Worm (Caenorhabditis elegans): ENCODE results near the gene pals-17.
A peak's percentile ranks its signal among the peaks of the same experiment; 100 is the strongest.

pals-17 gene

ce11 chrIII:1419146-1419636, 27.5 kb upstream of the pals-17 start, which contains the start of gene Y82E9BR.3:
Gene Y82E9BR.3, plus strand, starts transcription at chrIII:1419196.
- TF ChIP-seq nhr-12 (tag; optimal IDR thresholded peaks at IDR 0.05) = no peak
- TF ChIP-seq nhr-11 (tag; optimal IDR thresholded peaks at IDR 0.05) = no peak
- no peak for TF ChIP-seq ceh-16 (tag; optimal IDR thresholded peaks at IDR 0.05)
- no peak for TF ChIP-seq aly-2 (tag; optimal IDR thresholded peaks at IDR 0.05)
- no peak for TF ChIP-seq mab-5 (tag; optimal IDR thresholded peaks at IDR 0.05)
- no peak for TF ChIP-seq ztf-1 (GFP tag; conservative IDR thresholded peaks at IDR 0.05)
- TF ChIP-seq gmeb-1 (tag; optimal IDR thresholded peaks at IDR 0.05) = no peak
- TF ChIP-seq lsy-2 (tag; optimal IDR thresholded peaks at IDR 0.05) = no peak
- no peak for TF ChIP-seq ztf-11 (tag; optimal IDR thresholded peaks at IDR 0.05)
- no peak for TF ChIP-seq ceh-82 (tag; optimal IDR thresholded peaks at IDR 0.05)
- TF ChIP-seq unc-39 (tag; optimal IDR thresholded peaks at IDR 0.05) = no peak
- no peak for TF ChIP-seq alr-1 (tag; optimal IDR thresholded peaks at IDR 0.05)

- TF ChIP-seq blmp-1 (tag; optimal IDR thresholded peaks at IDR 0.05; ENCODE audit: insufficient read depth) (peak; percentile 2), nhr-129 (tag; optimal IDR thresholded peaks at IDR 0.05) (peak; percentile 89), Y55F3AM.14 (GFP tag; optimal IDR thresholded peaks at IDR 0.05) (peak; percentile 67), mdl-1 (tag; optimal IDR thresholded peaks at IDR 0.05) (peak; percentile 5 to 75), nhr-10 (tag; optimal IDR thresholded peaks at IDR 0.05) (no peak), sem-4 (tag; optimal IDR thresholded peaks at IDR 0.05) (peak; percentile 47), skn-1 (tag; optimal IDR thresholded peaks at IDR 0.05) (no peak), elt-3 (tag; optimal IDR thresholded peaks at IDR 0.05) (no peak), C34F6.9 (tag; optimal IDR thresholded peaks at IDR 0.05) (peak; percentile 89), lin-13 (GFP tag; optimal IDR thresholded peaks at IDR 0.05) (peak; percentile 96), ceh-82 (tag; optimal IDR thresholded peaks at IDR 0.05) (peak; percentile 21), ZK546.5 (tag; optimal IDR thresholded peaks at IDR 0.05) (peak; percentile 97), elt-1 (tag; optimal IDR thresholded peaks at IDR 0.05) (no peak), unc-62 (GFP tag; optimal IDR thresholded peaks at IDR 0.05) (no peak), crh-2 (tag; optimal IDR thresholded peaks at IDR 0.05) (peak; percentile 88), sma-3 (GFP tag; optimal IDR thresholded peaks at IDR 0.05) (peak; percentile 88), zag-1 (tag; optimal IDR thresholded peaks at IDR 0.05) (peak; percentile 14), nhr-12 (tag; optimal IDR thresholded peaks at IDR 0.05) (no peak), snpc-4 (tag; optimal IDR thresholded peaks at IDR 0.05) (peak; percentile 59), nhr-6 (tag; optimal IDR thresholded peaks at IDR 0.05) (peak; percentile 61), F13H6.1 (tag; optimal IDR thresholded peaks at IDR 0.05) (peak; percentile 86), ztf-1 (GFP tag; conservative IDR thresholded peaks at IDR 0.05) (no peak), ztf-11 (tag; optimal IDR thresholded peaks at IDR 0.05) (no peak), dmd-4 (tag; optimal IDR thresholded peaks at IDR 0.05) (no peak), nhr-25 (tag; optimal IDR thresholded peaks at IDR 0.05) (peak; percentile 84), sma-9 (GFP tag; optimal IDR thresholded peaks at IDR 0.05) (peak; percentile 88), sma-9 (tag; optimal IDR thresholded peaks at IDR 0.05) (no peak), peb-1 (tag; optimal IDR thresholded peaks at IDR 0.05) (no peak), nhr-77 (tag; optimal IDR thresholded peaks at IDR 0.05) (no peak), nhr-23 (tag; optimal IDR thresholded peaks at IDR 0.05) (no peak), aly-2 (tag; optimal IDR thresholded peaks at IDR 0.05) (no peak), ztf-4 (tag; optimal IDR thresholded peaks at IDR 0.05) (peak; percentile 63), lsy-2 (tag; optimal IDR thresholded peaks at IDR 0.05) (peak; percentile 98 to 99), nhr-11 (tag; optimal IDR thresholded peaks at IDR 0.05) (no peak), ceh-16 (tag; optimal IDR thresholded peaks at IDR 0.05) (peak; percentile 79), mbf-1 (tag; optimal IDR thresholded peaks at IDR 0.05) (no peak), mab-5 (tag; optimal IDR thresholded peaks at IDR 0.05) (peak; percentile 40), alr-1 (tag; optimal IDR thresholded peaks at IDR 0.05) (no peak), nhr-21 (tag; optimal IDR thresholded peaks at IDR 0.05) (peak; percentile 77), gmeb-1 (tag; optimal IDR thresholded peaks at IDR 0.05) (peak; percentile 63), nhr-237 (tag; optimal IDR thresholded peaks at IDR 0.05) (peak; percentile 37), unc-39 (tag; optimal IDR thresholded peaks at IDR 0.05) (no peak), lin-39 (tag; optimal IDR thresholded peaks at IDR 0.05) (no peak), ama-1 (optimal IDR thresholded peaks at IDR 0.05) (peak; percentile 40), lin-11 (tag; optimal IDR thresholded peaks at IDR 0.05) (peak; percentile 90), fos-1 (tag; optimal IDR thresholded peaks at IDR 0.05) (peak; percentile 75), egl-27 (tag; optimal IDR thresholded peaks at IDR 0.05) (peak; percentile 30), unc-55 (GFP tag; optimal IDR thresholded peaks at IDR 0.05) (peak; percentile 95), R02D3.7 (tag; optimal IDR thresholded peaks at IDR 0.05) (no peak)
Observed at ce11 chrIII:1418709-1419108, 27.1 kb upstream of the pals-17 start.

Measured in whole organism, L2 larva.